Worm (Caenorhabditis elegans) whole organism, young adult: ENCODE results near the gene C06C3.10.

Experiments used
- C06A6.2 ChIP-seq: fragments of 200-800 bp; sonication (Bioruptor generic); conservative IDR thresholded peaks from 2 replicates; pipeline ENCODE4 v1.3.6; 2022; ENCODE audit warnings: missing genetic modification characterization, missing compliant biosample characterization
- F23B12.7 ChIP-seq: sonication (generic microtip); optimal IDR thresholded peaks from 2 replicates; lab custom pipeline; 2017; ENCODE audit warnings: missing genetic modification characterization, mild to moderate bottlenecking, missing compliant biosample characterization, antibody characterized with exemption, moderate library complexity; ENCODE audit not compliant: insufficient read depth
- F37B4.10 ChIP-seq: fragments of 200-800 bp; sonication (Bioruptor generic); IDR thresholded peaks from 2 replicates; pipeline ENCODE4 v1.3.6; 2022; ENCODE audit warnings: missing genetic modification characterization, missing compliant biosample characterization
- F49E8.2 ChIP-seq: sonication (generic microtip); optimal IDR thresholded peaks from 3 replicates; lab custom pipeline; 2017; ENCODE audit warnings: missing genetic modification characterization, mild to moderate bottlenecking, missing compliant biosample characterization, antibody characterized with exemption, moderate library complexity; ENCODE audit not compliant: insufficient read depth
- F52B5.7 ChIP-seq: sonication (generic microtip); optimal IDR thresholded peaks from 2 replicates; lab custom pipeline; 2016; ENCODE audit warnings: mild to moderate bottlenecking, missing genetic modification characterization, missing compliant biosample characterization
- K11D2.4 ChIP-seq: fragments of 200-800 bp; sonication (Bioruptor generic); IDR thresholded peaks from 2 replicates; pipeline ENCODE4 v1.3.6; 2022; ENCODE audit warnings: missing genetic modification reagents, missing genetic modification characterization, missing compliant biosample characterization
- Y67H2A.10 ChIP-seq: fragments of 200-800 bp; sonication (Bioruptor generic); conservative IDR thresholded peaks from 2 replicates; pipeline ENCODE4 v1.3.6; 2022; ENCODE audit warnings: missing genetic modification reagents, missing genetic modification characterization, missing compliant biosample characterization
- aptf-2 ChIP-seq: fragments of 200-800 bp; sonication (Bioruptor generic); conservative IDR thresholded peaks from 2 replicates; pipeline ENCODE4 v1.3.6; 2022; ENCODE audit warnings: missing genetic modification reagents, missing genetic modification characterization, missing compliant biosample characterization
- athp-1 ChIP-seq: sonication (generic microtip); optimal IDR thresholded peaks from 2 replicates; lab custom pipeline; 2017; ENCODE audit warnings: mild to moderate bottlenecking, missing genetic modification characterization, missing compliant biosample characterization
- ceh-58 ChIP-seq: fragments of 200-800 bp; sonication (Bioruptor generic); IDR thresholded peaks from 2 replicates; pipeline ENCODE4 v1.3.6; 2022; ENCODE audit warnings: missing genetic modification characterization, missing compliant biosample characterization
- ceh-79 ChIP-seq: sonication (generic microtip); optimal IDR thresholded peaks from 2 replicates; lab custom pipeline; 2017; ENCODE audit warnings: mild to moderate bottlenecking, missing genetic modification characterization, missing compliant biosample characterization
- chd-7 ChIP-seq: sonication (generic microtip); optimal IDR thresholded peaks from 2 replicates; lab custom pipeline; 2016; ENCODE audit warnings: mild to moderate bottlenecking, missing genetic modification characterization, moderate library complexity, missing compliant biosample characterization
- dpff-1 ChIP-seq: sonication (generic microtip); optimal IDR thresholded peaks from 2 replicates; lab custom pipeline; 2017; ENCODE audit warnings: mild to moderate bottlenecking, missing genetic modification characterization, missing compliant biosample characterization
- efl-1 ChIP-seq: fragments of 150-350 bp; optimal IDR thresholded peaks from 2 replicates; lab custom pipeline; 2014; ENCODE audit warnings: missing biosample characterization, missing genetic modification reagents, missing genetic modification characterization
- egrh-3 ChIP-seq: fragments of 200-800 bp; sonication (Bioruptor generic); IDR thresholded peaks from 2 replicates; pipeline ENCODE4 v1.3.6; 2022; ENCODE audit warnings: missing genetic modification reagents, missing genetic modification characterization, missing compliant biosample characterization
- him-1 ChIP-seq: sonication (generic microtip); optimal IDR thresholded peaks from 2 replicates; lab custom pipeline; 2016; ENCODE audit warnings: missing genotype, missing genetic modification reagents, missing genetic modification characterization, missing compliant biosample characterization
- hlh-12 ChIP-seq: sonication (generic microtip); optimal IDR thresholded peaks from 2 replicates; lab custom pipeline; 2016; ENCODE audit warnings: missing genetic modification characterization, missing compliant biosample characterization
- hmg-1.2 ChIP-seq: fragments of 200-800 bp; sonication (Bioruptor generic); IDR thresholded peaks from 2 replicates; pipeline ENCODE4 v1.3.6; 2022; ENCODE audit warnings: missing genetic modification reagents, missing genetic modification characterization, missing compliant biosample characterization
- hrde-1 ChIP-seq: sonication (generic microtip); optimal IDR thresholded peaks from 2 replicates; lab custom pipeline; 2016; ENCODE audit warnings: missing genetic modification characterization, mild to moderate bottlenecking, missing compliant biosample characterization, moderate library complexity, missing genotype, missing genetic modification reagents, borderline replicate concordance
- hsf-1 ChIP-seq: fragments of 200-800 bp; sonication (Bioruptor generic); IDR thresholded peaks from 2 replicates; pipeline ENCODE4 v1.3.6; 2022; ENCODE audit warnings: missing genetic modification reagents, missing genetic modification characterization, missing compliant biosample characterization
- lin-40 ChIP-seq: sonication (generic microtip); optimal IDR thresholded peaks from 2 replicates; lab custom pipeline; 2016; ENCODE audit warnings: missing genetic modification characterization, mild to moderate bottlenecking, missing compliant biosample characterization, missing genotype, missing genetic modification reagents
- lin-54 ChIP-seq: fragments of 200-800 bp; sonication (Bioruptor generic); optimal IDR thresholded peaks from 2 replicates; lab custom pipeline; 2018; ENCODE audit warnings: mild to moderate bottlenecking, missing genetic modification characterization, missing compliant biosample characterization
- madf-6 ChIP-seq: fragments of 200-800 bp; sonication (Bioruptor generic); IDR thresholded peaks from 2 replicates; pipeline ENCODE4 v1.3.6; 2022; ENCODE audit warnings: missing genetic modification reagents, missing genetic modification characterization, missing compliant biosample characterization
- mes-4 ChIP-seq: sonication (generic microtip); optimal IDR thresholded peaks from 2 replicates; lab custom pipeline; 2016; ENCODE audit warnings: missing genotype, missing genetic modification characterization, missing compliant biosample characterization
- nhr-120 ChIP-seq: fragments of 200-800 bp; sonication (Bioruptor generic); IDR thresholded peaks from 2 replicates; pipeline ENCODE4 v1.3.6; 2022; ENCODE audit warnings: missing genetic modification characterization, missing compliant biosample characterization
- nhr-80 ChIP-seq: sonication (generic microtip); optimal IDR thresholded peaks from 2 replicates; lab custom pipeline; 2016; ENCODE audit warnings: missing genetic modification characterization, missing compliant biosample characterization
- pbrm-1 ChIP-seq: fragments of 200-800 bp; sonication (Bioruptor generic); IDR thresholded peaks from 2 replicates; pipeline ENCODE4 v1.3.6; 2022; ENCODE audit warnings: missing genetic modification reagents, missing genetic modification characterization, missing compliant biosample characterization
- snpc-1.1 ChIP-seq: sonication (generic microtip); optimal IDR thresholded peaks from 2 replicates; lab custom pipeline; 2017; ENCODE audit warnings: missing genetic modification characterization, mild to moderate bottlenecking, missing compliant biosample characterization, antibody characterized with exemption, moderate library complexity, missing genotype, missing genetic modification reagents; ENCODE audit not compliant: insufficient read depth
- snpc-4 ChIP-seq, 5 experiments: fragments of 150-350 bp in 1 of 5; sonication (generic microtip) in 4 of 5; optimal IDR thresholded peaks; 2 replicates each; lab custom pipeline; 2014 to 2018; ENCODE audit warnings: missing genetic modification characterization in 5 of 5, missing biosample characterization in 3 of 5, antibody characterized with exemption in 2 of 5, mild to moderate bottlenecking in 2 of 5, missing compliant biosample characterization in 2 of 5, missing genotype in 2 of 5, moderate library complexity in 2 of 5, missing genetic modification reagents in 1 of 5
- somi-1 ChIP-seq: fragments of 200-800 bp; sonication (Bioruptor generic); optimal IDR thresholded peaks from 2 replicates; lab custom pipeline; 2018; ENCODE audit warnings: mild to moderate bottlenecking, missing genetic modification characterization, missing compliant biosample characterization
- tbp1 ChIP-seq: fragments of 200-800 bp; sonication (Bioruptor generic); optimal IDR thresholded peaks from 2 replicates; lab custom pipeline; 2018; ENCODE audit warnings: mild to moderate bottlenecking, missing genetic modification characterization, missing compliant biosample characterization
- ztf-25 ChIP-seq: fragments of 200-800 bp; sonication (Bioruptor generic); IDR thresholded peaks from 2 replicates; pipeline ENCODE4 v1.3.6; 2022; ENCODE audit warnings: missing genetic modification reagents, missing genetic modification characterization, missing compliant biosample characterization
- ztf-28 ChIP-seq: fragments of 200-800 bp; sonication (Bioruptor generic); IDR thresholded peaks from 2 replicates; pipeline ENCODE4 v1.3.6; 2022; ENCODE audit warnings: missing genetic modification reagents, missing genetic modification characterization, missing compliant biosample characterization

The C06C3.10 gene

DNA sequence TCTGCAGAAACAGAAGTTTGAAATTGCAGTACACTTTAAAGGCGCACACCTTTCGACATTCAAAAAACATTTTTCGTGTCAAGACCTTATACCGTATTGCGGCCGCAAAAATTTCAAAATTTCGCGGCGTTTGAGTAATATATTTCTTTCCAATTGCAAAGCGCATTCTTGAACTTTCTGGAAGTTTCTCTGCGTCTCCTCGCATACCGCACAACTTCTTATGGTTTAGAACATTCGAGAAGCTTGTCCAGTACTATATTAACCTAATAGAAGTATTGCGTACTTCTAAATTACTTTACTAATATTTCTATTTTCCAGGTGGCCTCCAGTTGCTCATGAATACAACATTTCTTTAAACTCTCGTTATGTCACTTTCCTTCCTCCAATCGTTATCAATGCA lies 40.4 kb downstream of the C06C3.10 start:
- peak; percentile 73 for TF ChIP-seq hsf-1
- no peak for TF ChIP-seq C06A6.2 (GFP tag; lab: Robert Waterston, UW)

DNA sequence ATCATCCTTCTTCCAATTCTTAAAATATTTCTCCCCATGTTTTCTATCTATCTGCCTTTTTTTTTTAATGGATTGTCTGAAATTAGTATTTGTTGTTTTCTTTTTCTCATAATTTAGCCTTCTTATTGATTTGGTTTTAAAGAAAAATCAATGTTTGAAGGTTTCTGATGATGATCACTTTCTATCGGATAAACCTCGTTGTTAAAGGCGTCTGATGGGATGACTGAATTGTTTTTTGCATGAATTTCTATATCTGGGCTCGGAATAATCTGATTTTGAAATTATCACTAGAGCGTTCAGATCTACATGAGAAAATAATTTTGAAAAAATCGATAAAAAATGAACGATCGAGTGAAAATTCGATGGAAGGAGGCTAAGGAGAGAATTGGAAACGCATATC lies 43.3 kb downstream of the C06C3.10 start, which contains the start of gene scp-1:
Gene scp-1, plus strand, starts transcription at position 301 of the 400 bp plus-strand sequence.
- TF ChIP-seq hlh-12 (tag; lab: Kevin White, UChicago): no peak
- 0 out of 2 replicates have a peak, but pooled peaks have one; percentile 11 for TF ChIP-seq pbrm-1

ce11 chrII:9333034-9333433 lies 44.0 kb downstream of the C06C3.10 start:
- peak; percentile 2 for TF ChIP-seq tbp1
- no peak for TF ChIP-seq hlh-12 (tag; lab: Kevin White, UChicago)
- TF ChIP-seq F52B5.7 (tag; lab: Kevin White, UChicago): no peak
- no peak for TF ChIP-seq aptf-2 (GFP tag; lab: Robert Waterston, UW)
- no peak for TF ChIP-seq F23B12.7 (tag; lab: Kevin White, UChicago)
- no peak for TF ChIP-seq nhr-80 (tag; lab: Kevin White, UChicago)
- no peak for TF ChIP-seq ceh-79 (tag; lab: Kevin White, UChicago)
- TF ChIP-seq ceh-58 (GFP tag; lab: Robert Waterston, UW): no peak
- TF ChIP-seq chd-7 (tag; lab: Kevin White, UChicago): no peak
- TF ChIP-seq efl-1 (GFP tag; lab: Kevin White, UChicago): no peak
- peak; percentile 32; the same call in 1 of the 2 replicates for TF ChIP-seq hmg-1.2 (GFP tag; lab: Robert Waterston, UW)
- no peak for TF ChIP-seq mes-4 (tag; lab: Kevin White, UChicago)
- TF ChIP-seq snpc-1.1 (tag; lab: Kevin White, UChicago): peak; percentile 88
- TF ChIP-seq ztf-25 (GFP tag; lab: Robert Waterston, UW): no peak
- peak; percentile 81 for TF ChIP-seq snpc-4 (GFP tag; optimal IDR thresholded peaks at IDR 0.05; lab: Kevin White, UChicago)
- peak; percentile 5 to 80 (median 59) for TF ChIP-seq snpc-4 (tag; optimal IDR thresholded peaks at IDR 0.05; lab: Kevin White, UChicago)
- TF ChIP-seq somi-1 (GFP tag; lab: Kevin White, UChicago): no peak
- TF ChIP-seq lin-40 (tag; lab: Kevin White, UChicago): no peak
- TF ChIP-seq F37B4.10: no peak
- no peak for TF ChIP-seq nhr-120 (GFP tag; lab: Robert Waterston, UW)
- no peak for TF ChIP-seq F49E8.2 (tag; lab: Kevin White, UChicago)
- TF ChIP-seq ztf-28 (GFP tag; lab: Robert Waterston, UW): no peak
- TF ChIP-seq dpff-1 (tag; lab: Kevin White, UChicago): no peak

DNA sequence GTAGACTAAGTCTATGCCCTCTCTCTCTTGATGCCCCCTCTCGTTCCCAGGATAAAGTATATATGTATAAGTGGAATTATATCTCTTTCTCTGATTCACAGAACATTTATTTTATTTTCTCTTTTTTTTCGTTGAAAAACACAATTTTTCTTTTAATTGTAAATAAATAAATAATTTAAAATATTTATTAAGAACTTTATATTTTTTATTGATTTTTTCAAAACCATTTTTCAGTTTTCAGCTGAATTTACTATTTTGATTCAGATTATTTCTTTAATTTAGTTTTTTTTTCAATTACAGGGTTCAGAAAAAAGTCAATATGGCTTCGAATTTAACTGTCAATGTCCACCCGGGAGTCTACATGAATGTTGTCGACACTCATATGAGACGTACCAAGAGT lies 45.7 kb downstream of the C06C3.10 start, which contains the start of gene eif-3.F:
Gene eif-3.F, plus strand, starts transcription at position 301 of the 400 bp plus-strand sequence.
- no peak for TF ChIP-seq him-1 (tag; lab: Kevin White, UChicago)
- no peak for TF ChIP-seq K11D2.4 (GFP tag; lab: Robert Waterston, UW)
- TF ChIP-seq lin-54 (GFP tag; lab: Kevin White, UChicago): no peak
- TF ChIP-seq hrde-1 (tag; lab: Kevin White, UChicago): no peak
- TF ChIP-seq Y67H2A.10 (GFP tag; lab: Robert Waterston, UW): no peak
- no peak for TF ChIP-seq aptf-2 (GFP tag; lab: Robert Waterston, UW)
- TF ChIP-seq efl-1 (GFP tag; lab: Kevin White, UChicago): no peak
- TF ChIP-seq madf-6: no peak
- no peak for TF ChIP-seq athp-1
- TF ChIP-seq egrh-3: no peak
